Worm (Caenorhabditis elegans): ENCODE measurements around the gene mth-1.

The mth-1 gene

DNA sequence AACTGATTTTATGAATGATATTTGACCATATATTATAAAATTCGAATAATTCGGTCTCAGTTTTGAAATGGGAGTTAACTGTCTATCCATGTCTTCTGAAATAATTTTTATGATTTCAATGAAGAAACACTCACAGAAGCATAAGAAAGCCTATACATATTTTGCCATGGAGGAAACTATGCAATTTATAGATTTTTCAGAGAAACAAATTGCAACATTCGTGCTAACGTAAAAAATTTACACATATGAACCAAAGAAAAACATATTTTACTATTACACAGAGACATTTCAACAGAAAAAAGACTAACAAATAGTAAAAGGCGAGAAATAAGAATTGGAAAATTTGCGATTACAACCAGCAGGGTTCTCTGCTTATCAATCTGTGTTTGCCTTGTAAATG lies 24.7 kb downstream of the mth-1 start, which contains the start of gene R03H10.7:
TSS of gene R03H10.7 (minus strand) at position 101 of the 400 bp plus-strand sequence.
- no peak for TF ChIP-seq ztf-4 (tag; optimal IDR thresholded peaks at IDR 0.05)
- TF ChIP-seq jun-1 (tag; optimal IDR thresholded peaks at IDR 0.05) = no peak
- TF ChIP-seq ceh-82 (tag; optimal IDR thresholded peaks at IDR 0.05) = no peak
- TF ChIP-seq nhr-237 (tag; optimal IDR thresholded peaks at IDR 0.05) = no peak
- TF ChIP-seq Y116A8C.19 (tag; optimal IDR thresholded peaks at IDR 0.05; ENCODE audit: borderline replicate concordance) = no peak
- peak; percentile 7 for TF ChIP-seq nhr-85 (tag)
- TF ChIP-seq lin-13 (GFP tag; optimal IDR thresholded peaks at IDR 0.05) = no peak
- no peak for TF ChIP-seq ceh-90 (tag; optimal IDR thresholded peaks at IDR 0.05)
- no peak for TF ChIP-seq blmp-1 (tag; optimal IDR thresholded peaks at IDR 0.05)
- no peak for TF ChIP-seq mdl-1 (tag; optimal IDR thresholded peaks at IDR 0.05)
- TF ChIP-seq nhr-19 (GFP tag; conservative IDR thresholded peaks at IDR 0.05) = no peak
- TF ChIP-seq elt-2 (tag; optimal IDR thresholded peaks at IDR 0.05) = peak; percentile 13
- TF ChIP-seq C34B4.2 (tag; optimal IDR thresholded peaks at IDR 0.05) = no peak
- no peak for TF ChIP-seq unc-30 (tag; optimal IDR thresholded peaks at IDR 0.05)
- TF ChIP-seq mef-2 (tag; optimal IDR thresholded peaks at IDR 0.05) = no peak
- no peak for TF ChIP-seq fkh-10 (GFP tag; optimal IDR thresholded peaks at IDR 0.05)
- no peak for TF ChIP-seq ets-5 (GFP tag; IDR thresholded peaks at IDR 0.05)

DNA sequence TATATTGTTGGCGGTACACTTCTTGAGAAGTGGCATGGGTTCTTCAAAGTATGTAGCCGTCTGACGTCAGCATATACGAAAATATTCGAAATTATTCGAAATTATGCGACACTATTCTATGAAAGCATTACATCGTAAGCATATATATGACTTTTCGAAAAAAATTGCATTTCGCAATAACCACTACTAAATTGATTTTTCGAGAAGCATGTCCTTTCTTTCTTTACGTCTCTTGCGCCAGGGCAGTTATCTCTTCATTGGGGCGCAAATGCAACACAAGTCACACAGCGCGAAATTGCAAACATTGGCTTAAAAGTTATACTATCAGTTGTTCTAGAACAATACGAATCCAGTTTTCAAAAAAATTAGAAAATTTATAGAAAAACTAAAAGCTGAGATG lies 29.7 kb downstream of the mth-1 start:
- TF ChIP-seq unc-86 (tag; optimal IDR thresholded peaks at IDR 0.05) = no peak
- TF ChIP-seq pqm-1 (tag; optimal IDR thresholded peaks at IDR 0.05) = no peak
- TF ChIP-seq jun-1 (tag; optimal IDR thresholded peaks at IDR 0.05) = no peak
- no peak for TF ChIP-seq nhr-28 (tag; optimal IDR thresholded peaks at IDR 0.05)
- no peak for TF ChIP-seq hlh-17 (GFP tag; optimal IDR thresholded peaks at IDR 0.05; ENCODE audit: borderline replicate concordance)
- no peak for TF ChIP-seq ceh-82 (tag; optimal IDR thresholded peaks at IDR 0.05)
- TF ChIP-seq nhr-237 (tag; optimal IDR thresholded peaks at IDR 0.05) = no peak
- no peak for TF ChIP-seq vab-15 (tag; optimal IDR thresholded peaks at IDR 0.05)
- no peak for TF ChIP-seq lin-15B (tag; optimal IDR thresholded peaks at IDR 0.05)
- no peak for TF ChIP-seq mdl-1 (tag; optimal IDR thresholded peaks at IDR 0.05)
- TF ChIP-seq nhr-76 (tag; optimal IDR thresholded peaks at IDR 0.05) = no peak
- TF ChIP-seq snu-23 (GFP tag; optimal IDR thresholded peaks at IDR 0.05) = no peak
- TF ChIP-seq ama-1 (optimal IDR thresholded peaks at IDR 0.05) = no peak
- no peak for TF ChIP-seq nhr-90 (tag; optimal IDR thresholded peaks at IDR 0.05; ENCODE audit: poor library complexity)
- no peak for TF ChIP-seq tlp-1 (tag; optimal IDR thresholded peaks at IDR 0.05)
- TF ChIP-seq lin-13 (GFP tag; optimal IDR thresholded peaks at IDR 0.05) = no peak
- TF ChIP-seq dpl-1 (GFP tag; optimal IDR thresholded peaks at IDR 0.05) = peak in 1 of 3 experiments; percentile 14
- no peak for TF ChIP-seq elt-2 (tag; optimal IDR thresholded peaks at IDR 0.05)
- no peak for TF ChIP-seq snpc-4 (tag; optimal IDR thresholded peaks at IDR 0.05)
- TF ChIP-seq efl-1 (optimal IDR thresholded peaks at IDR 0.05) = peak in 1 of 2 experiments; percentile 30
- TF ChIP-seq efl-1 (GFP tag; optimal IDR thresholded peaks at IDR 0.05 in 1 of 2) = peak in 1 of 2 experiments; percentile 55
- no peak for TF ChIP-seq ces-1 (GFP tag; optimal IDR thresholded peaks at IDR 0.05)
- no peak for TF ChIP-seq ceh-90 (tag; optimal IDR thresholded peaks at IDR 0.05)
- no peak for TF ChIP-seq mab-9 (GFP tag; IDR thresholded peaks at IDR 0.05)
- no peak for TF ChIP-seq nhr-12 (tag; optimal IDR thresholded peaks at IDR 0.05)
- TF ChIP-seq egl-13 (tag; optimal IDR thresholded peaks at IDR 0.05) = no peak
- TF ChIP-seq dsc-1 (tag; optimal IDR thresholded peaks at IDR 0.05) = no peak
- peak; percentile 51 for TF ChIP-seq nhr-85 (tag)
- TF ChIP-seq lin-35 (GFP tag; optimal IDR thresholded peaks at IDR 0.05) = peak in 1 of 2 experiments; percentile 13
- TF ChIP-seq ztf-11 (tag; optimal IDR thresholded peaks at IDR 0.05) = no peak
- TF ChIP-seq C16A3.4 (tag; optimal IDR thresholded peaks at IDR 0.05) = no peak
- no peak for TF ChIP-seq fkh-10 (GFP tag; optimal IDR thresholded peaks at IDR 0.05)
- TF ChIP-seq zip-4 (GFP tag; optimal IDR thresholded peaks at IDR 0.05) = peak; percentile 50
- no peak for TF ChIP-seq fkh-4 (tag; optimal IDR thresholded peaks at IDR 0.05; ENCODE audit: borderline replicate concordance)
